Worm (Caenorhabditis elegans): ENCODE data around the gene C56G2.15.

DNA sequence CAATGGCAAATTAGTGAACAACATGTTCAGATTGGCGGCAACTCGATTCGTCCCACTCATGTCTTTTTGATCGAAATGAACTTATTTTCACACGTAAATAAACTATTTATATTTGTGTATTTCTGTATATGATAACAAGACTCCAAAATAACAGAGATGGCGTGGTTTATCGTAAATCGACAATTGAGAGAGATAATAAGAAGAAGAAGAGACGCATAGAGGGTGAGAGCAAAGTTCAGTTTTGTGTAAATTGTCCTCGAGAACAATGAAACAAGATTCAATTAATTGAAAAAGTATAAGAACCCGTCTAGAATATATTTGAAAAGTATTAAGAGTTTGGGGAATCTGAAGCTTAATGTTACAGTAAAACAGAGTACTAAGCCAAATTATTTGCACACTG is 43.7 kb upstream of the C56G2.15 start:
- TF ChIP-seq nhr-2 (tag; optimal IDR thresholded peaks at IDR 0.05) (no peak), M03D4.4 (tag; optimal IDR thresholded peaks at IDR 0.05) (no peak), lsy-2 (tag; optimal IDR thresholded peaks at IDR 0.05) (no peak), mep-1 (tag; optimal IDR thresholded peaks at IDR 0.05) (no peak), ceh-39 (tag; optimal IDR thresholded peaks at IDR 0.05) (no peak), snpc-4 (tag; optimal IDR thresholded peaks at IDR 0.05) (no peak), elt-3 (tag; optimal IDR thresholded peaks at IDR 0.05) (no peak)
